Fruit fly (Drosophila melanogaster) whole organism, prepupa: Measurements from ENCODE around the gene Abl.

Experiments used
- Blimp-1 ChIP-seq: fragments of 200-800 bp; sonication (Bioruptor generic); optimal IDR thresholded peaks from 3 replicates; lab custom pipeline; 2017; ENCODE audit warnings: missing biosample characterization, missing genetic modification characterization, mild to moderate bottlenecking, moderate library complexity, missing genetic modification reagents
- CG10631 ChIP-seq: fragments of 200-800 bp; sonication (Bioruptor generic); optimal IDR thresholded peaks from 2 replicates; lab custom pipeline; 2016; ENCODE audit warnings: missing biosample characterization, missing genetic modification characterization
- CG10669 ChIP-seq: fragments of 200-800 bp; sonication (Bioruptor generic); optimal IDR thresholded peaks from 3 replicates; lab custom pipeline; 2018; ENCODE audit warnings: missing biosample characterization, mild to moderate bottlenecking, missing genetic modification characterization, moderate library complexity
- CG11294 ChIP-seq: fragments of 200-800 bp; sonication (Bioruptor generic); IDR thresholded peaks from 2 replicates; pipeline ENCODE4 v1.3.6; 2022; ENCODE audit warnings: missing biosample characterization, missing genetic modification characterization
- CG11762 ChIP-seq: fragments of 200-800 bp; sonication (Bioruptor generic); optimal IDR thresholded peaks from 3 replicates; lab custom pipeline; 2016; ENCODE audit warnings: missing biosample characterization, missing genetic modification characterization; ENCODE audit not compliant: insufficient read depth
- CG11902 ChIP-seq: fragments of 200-800 bp; sonication (Bioruptor generic); optimal IDR thresholded peaks from 3 replicates; lab custom pipeline; 2016; ENCODE audit warnings: missing biosample characterization, missing genetic modification characterization
- CG15336 ChIP-seq: fragments of 200-800 bp; sonication (Bioruptor generic); IDR thresholded peaks from 2 replicates; pipeline ENCODE4 v1.3.6; 2022; ENCODE audit warnings: missing biosample characterization, missing genetic modification characterization
- CG1621 ChIP-seq: fragments of 200-800 bp; sonication (Bioruptor generic); optimal IDR thresholded peaks from 3 replicates; lab custom pipeline; 2018; ENCODE audit warnings: missing biosample characterization, mild to moderate bottlenecking, missing genetic modification characterization
- CG32006 ChIP-seq: fragments of 200-800 bp; sonication (Bioruptor generic); optimal IDR thresholded peaks from 3 replicates; lab custom pipeline; 2017; ENCODE audit warnings: missing biosample characterization, mild to moderate bottlenecking, missing genetic modification characterization
- CG34406 ChIP-seq: fragments of 200-800 bp; sonication (Bioruptor generic); optimal IDR thresholded peaks from 3 replicates; lab custom pipeline; 2016; ENCODE audit warnings: missing biosample characterization, missing genetic modification characterization
- CG3919 ChIP-seq: fragments of 200-800 bp; sonication (Bioruptor generic); optimal IDR thresholded peaks from 3 replicates; lab custom pipeline; 2016; ENCODE audit warnings: missing biosample characterization, missing genetic modification characterization
- CG6276 ChIP-seq: fragments of 200-800 bp; sonication (Bioruptor generic); optimal IDR thresholded peaks from 2 replicates; lab custom pipeline; 2017; ENCODE audit warnings: missing biosample characterization, mild to moderate bottlenecking, missing genetic modification characterization
- CG6792 ChIP-seq: fragments of 200-800 bp; sonication (Bioruptor generic); optimal IDR thresholded peaks from 3 replicates; lab custom pipeline; 2016; ENCODE audit warnings: missing biosample characterization, missing genetic modification characterization
- CG6808 ChIP-seq: fragments of 200-800 bp; sonication (Bioruptor generic); optimal IDR thresholded peaks from 3 replicates; lab custom pipeline; 2017; ENCODE audit warnings: missing biosample characterization, missing genetic modification characterization, mild to moderate bottlenecking, moderate library complexity, missing genetic modification reagents
- CG6854 ChIP-seq: fragments of 200-800 bp; sonication (Bioruptor generic); optimal IDR thresholded peaks from 2 replicates; lab custom pipeline; 2017; ENCODE audit warnings: missing biosample characterization, mild to moderate bottlenecking, missing genetic modification characterization
- CG8119 ChIP-seq: fragments of 200-800 bp; sonication (Bioruptor generic); IDR thresholded peaks from 3 replicates; pipeline ENCODE4 v1.3.6; 2022; ENCODE audit warnings: missing biosample characterization, missing genetic modification characterization
- CG8319 ChIP-seq: fragments of 200-800 bp; sonication (Bioruptor generic); optimal IDR thresholded peaks from 3 replicates; lab custom pipeline; 2016; ENCODE audit warnings: missing biosample characterization, missing genetic modification characterization
- CG8632 ChIP-seq: fragments of 200-800 bp; sonication (Bioruptor generic); optimal IDR thresholded peaks from 3 replicates; lab custom pipeline; 2016; ENCODE audit warnings: missing biosample characterization, missing genetic modification characterization
- CG9139 ChIP-seq: fragments of 200-800 bp; sonication (Bioruptor generic); optimal IDR thresholded peaks from 3 replicates; lab custom pipeline; 2017; ENCODE audit warnings: missing biosample characterization, mild to moderate bottlenecking, missing genetic modification characterization
- Eip75B ChIP-seq: fragments of 200-800 bp; sonication (Bioruptor generic); optimal IDR thresholded peaks from 3 replicates; lab custom pipeline; 2016; ENCODE audit warnings: missing biosample characterization, missing genetic modification characterization
- Eip78C ChIP-seq: fragments of 200-800 bp; sonication (Bioruptor generic); peaks from one replicate; lab custom pipeline; 2016; ENCODE audit warnings: missing biosample characterization, missing genetic modification characterization
- Eip93F ChIP-seq: fragments of 200-800 bp; sonication (Bioruptor generic); optimal IDR thresholded peaks from 2 replicates; lab custom pipeline; 2016; ENCODE audit warnings: missing biosample characterization, mild to moderate bottlenecking, missing genetic modification characterization
- Ets21C ChIP-seq: fragments of 200-800 bp; sonication (Bioruptor generic); optimal IDR thresholded peaks from 3 replicates; lab custom pipeline; 2016; ENCODE audit warnings: missing biosample characterization, missing genetic modification characterization
- Ets96B ChIP-seq: fragments of 200-800 bp; optimal IDR thresholded peaks from 2 replicates; lab custom pipeline; 2019; ENCODE audit warnings: missing biosample characterization, mild to moderate bottlenecking, missing genetic modification characterization, moderate library complexity
- Gug ChIP-seq: fragments of 200-800 bp; sonication (Bioruptor generic); IDR thresholded peaks from 2 replicates; pipeline ENCODE4 v1.3.6; 2022; ENCODE audit warnings: missing biosample characterization, missing genetic modification characterization
- Hr38 ChIP-seq: sonication (Bioruptor generic); optimal IDR thresholded peaks from 2 replicates; lab custom pipeline; 2016; ENCODE audit warnings: missing biosample characterization, missing genetic modification characterization
- Hr39 ChIP-seq: fragments of 200-800 bp; sonication (Bioruptor generic); optimal IDR thresholded peaks from 2 replicates; lab custom pipeline; 2016; ENCODE audit warnings: missing biosample characterization, missing genetic modification characterization
- Hr4 ChIP-seq: fragments of 200-800 bp; sonication (Bioruptor generic); optimal IDR thresholded peaks from 3 replicates; lab custom pipeline; 2016; ENCODE audit warnings: missing biosample characterization, missing genetic modification characterization
- Met ChIP-seq: fragments of 200-800 bp; sonication (Bioruptor generic); optimal IDR thresholded peaks from 3 replicates; lab custom pipeline; 2016; ENCODE audit warnings: missing biosample characterization, missing genetic modification characterization
- Sox14 ChIP-seq: fragments of 200-800 bp; sonication (Bioruptor generic); optimal IDR thresholded peaks from 3 replicates; lab custom pipeline; 2016; ENCODE audit warnings: missing biosample characterization, missing genetic modification characterization
- Sox15 ChIP-seq: fragments of 200-800 bp; sonication (Bioruptor generic); optimal IDR thresholded peaks from 3 replicates; lab custom pipeline; 2016; ENCODE audit warnings: missing biosample characterization, missing genetic modification characterization
- achi ChIP-seq: fragments of 200-800 bp; sonication (Bioruptor generic); optimal IDR thresholded peaks from 3 replicates; lab custom pipeline; 2016; ENCODE audit warnings: missing biosample characterization, missing genetic modification characterization
- acj6 ChIP-seq: fragments of 200-800 bp; sonication (Bioruptor generic); optimal IDR thresholded peaks from 3 replicates; lab custom pipeline; 2016; ENCODE audit warnings: missing biosample characterization, missing genetic modification characterization
- dsx ChIP-seq: fragments of 200-800 bp; optimal IDR thresholded peaks from 3 replicates; lab custom pipeline; 2019; ENCODE audit warnings: missing biosample characterization, mild to moderate bottlenecking, missing genetic modification characterization, moderate library complexity; ENCODE audit not compliant: poor library complexity, severe bottlenecking
- eg ChIP-seq: fragments of 200-800 bp; sonication (Bioruptor generic); IDR thresholded peaks from 3 replicates; pipeline ENCODE4 v1.3.6; 2022; ENCODE audit warnings: missing biosample characterization, missing genetic modification characterization
- esn ChIP-seq: fragments of 200-800 bp; sonication (Bioruptor generic); optimal IDR thresholded peaks from 2 replicates; lab custom pipeline; 2016; ENCODE audit warnings: missing biosample characterization, mild to moderate bottlenecking, missing genetic modification characterization, moderate library complexity
- fd85E ChIP-seq: fragments of 200-800 bp; sonication (Bioruptor generic); optimal IDR thresholded peaks from 3 replicates; lab custom pipeline; 2016; ENCODE audit warnings: missing biosample characterization, missing genetic modification characterization
- fkh ChIP-seq: fragments of 200-800 bp; sonication (Bioruptor generic); optimal IDR thresholded peaks from 3 replicates; lab custom pipeline; 2017; ENCODE audit warnings: missing biosample characterization, mild to moderate bottlenecking, missing genetic modification characterization, moderate library complexity
- lz ChIP-seq: fragments of 200-800 bp; sonication (Bioruptor generic); optimal IDR thresholded peaks from 3 replicates; lab custom pipeline; 2016; ENCODE audit warnings: missing biosample characterization, missing genetic modification characterization
- net ChIP-seq: fragments of 200-800 bp; sonication (Bioruptor generic); optimal IDR thresholded peaks from 3 replicates; lab custom pipeline; 2016; ENCODE audit warnings: missing biosample characterization, missing genetic modification characterization
- spab ChIP-seq: fragments of 200-800 bp; sonication (Bioruptor generic); optimal IDR thresholded peaks from 2 replicates; lab custom pipeline; 2017; ENCODE audit warnings: missing biosample characterization, mild to moderate bottlenecking, missing genetic modification characterization, missing genetic modification reagents
- ss ChIP-seq, 2 experiments: fragments of 200-800 bp; sonication (Bioruptor generic); optimal IDR thresholded peaks; 2 replicates in 1 of 2; 3 replicates in 1 of 2; lab custom pipeline; 2017 to 2018; ENCODE audit warnings: mild to moderate bottlenecking in 2 of 2, missing biosample characterization in 2 of 2, missing genetic modification characterization in 2 of 2, moderate library complexity in 1 of 2
- svp ChIP-seq: fragments of 200-800 bp; sonication (Bioruptor generic); peaks from one replicate; lab custom pipeline; 2016; ENCODE audit warnings: missing biosample characterization, missing genetic modification characterization
- topi ChIP-seq: fragments of 200-800 bp; sonication (Bioruptor generic); optimal IDR thresholded peaks from 3 replicates; lab custom pipeline; 2016; ENCODE audit warnings: missing biosample characterization, missing genetic modification characterization
- vri ChIP-seq: fragments of 200-800 bp; sonication (Bioruptor generic); optimal IDR thresholded peaks from 3 replicates; lab custom pipeline; 2016; ENCODE audit warnings: missing biosample characterization, mild to moderate bottlenecking, missing genetic modification characterization

The Abl gene

dm6 chr3L:16659959-16660870 is 12.5 kb upstream of the Abl start (continued):
- peak; percentile 96 for TF ChIP-seq svp (GFP tag; lab: Kevin White, UChicago)
- TF ChIP-seq acj6, result peak; percentile 97
- TF ChIP-seq CG8319, result peak; percentile 93
- peak; percentile 98 for TF ChIP-seq CG3919
- peak; percentile 90 for TF ChIP-seq dsx (GFP tag; lab: Kevin White, UChicago)
- peak; percentile 99 for TF ChIP-seq Eip78C
- peak; percentile 98 for TF ChIP-seq CG10669
- peak; percentile 95 for TF ChIP-seq Met
- TF ChIP-seq spab, result peak; percentile 98
- peak; percentile 97 for TF ChIP-seq topi (GFP tag; lab: Kevin White, UChicago)

- TF ChIP-seq topi (GFP tag; lab: Kevin White, UChicago) (no peak), ss (GFP tag; optimal IDR thresholded peaks at IDR 0.05; lab: Kevin White, UChicago) (no peak), Gug (GFP tag; lab: Robert Waterston, UW) (no peak), CG6854 (no peak)
- TF ChIP-seq, all 60 proteins: peak for 0
These were observed 11.4 kb upstream of the Abl start for dm6 chr3L:16659099-16659498.

DNA sequence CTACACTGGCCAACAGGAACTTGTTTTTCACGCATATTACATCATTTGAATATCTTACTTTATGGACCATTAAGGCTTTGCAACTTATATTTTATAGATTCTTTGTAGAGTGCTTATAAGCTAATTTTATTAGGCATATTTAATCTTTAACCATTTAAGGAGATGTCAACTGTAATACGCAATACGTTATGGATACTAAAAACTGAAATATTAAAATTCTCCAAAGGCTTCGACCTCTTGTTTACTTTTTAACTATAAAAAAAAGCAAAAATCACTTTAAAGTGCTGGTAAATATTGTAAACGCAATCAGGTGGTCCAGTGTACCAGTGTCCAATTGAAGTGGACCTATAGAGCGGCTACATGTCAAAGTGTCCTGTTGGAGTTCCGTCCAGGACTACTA is 9.3 kb upstream of the Abl start:
- TF ChIP-seq lz (GFP tag; lab: Kevin White, UChicago) (peak; percentile 29), Eip93F (GFP tag; lab: Kevin White, UChicago) (no peak), CG10669 (peak; percentile 27), spab (peak; percentile 34), CG8119 (GFP tag; lab: Robert Waterston, UW) (peak; percentile 61), CG9139 (GFP tag; lab: Kevin White, UChicago) (no peak), svp (GFP tag; lab: Kevin White, UChicago) (peak; percentile 75), Hr38 (GFP tag; lab: Kevin White, UChicago) (no peak), CG6276 (GFP tag; lab: Kevin White, UChicago) (peak; percentile 70), CG10631 (GFP tag; lab: Kevin White, UChicago) (peak; percentile 30), CG11762 (GFP tag; lab: Kevin White, UChicago) (no peak), eg (GFP tag; lab: Robert Waterston, UW) (0 out of 3 replicates have a peak, but pooled peaks have one; percentile 42), Met (peak; percentile 57), Sox15 (GFP tag; lab: Kevin White, UChicago) (no peak), achi (GFP tag; lab: Kevin White, UChicago) (peak; percentile 40), Ets21C (GFP tag; lab: Kevin White, UChicago) (no peak), CG11902 (no peak), net (GFP tag; lab: Kevin White, UChicago) (peak; percentile 41), fkh (GFP tag; lab: Kevin White, UChicago) (no peak), acj6 (peak; percentile 23), CG6792 (GFP tag; lab: Kevin White, UChicago) (no peak), Blimp-1 (no peak), Hr4 (peak; percentile 55), Eip75B (GFP tag; lab: Kevin White, UChicago) (peak; percentile 23), Hr39 (GFP tag; lab: Kevin White, UChicago) (peak; percentile 17), CG11294 (GFP tag; lab: Robert Waterston, UW) (no peak), CG1621 (tag; lab: Kevin White, UChicago) (no peak), Ets96B (tag; lab: Kevin White, UChicago) (peak; percentile 21), fd85E (GFP tag; lab: Kevin White, UChicago) (no peak), CG8319 (no peak), topi (GFP tag; lab: Kevin White, UChicago) (peak; percentile 41), Sox14 (peak; percentile 24), vri (peak; percentile 49), CG15336 (GFP tag; lab: Robert Waterston, UW) (peak; percentile 62), CG8632 (GFP tag; lab: Kevin White, UChicago) (no peak), CG6808 (GFP tag; lab: Kevin White, UChicago) (no peak), CG34406 (GFP tag; lab: Kevin White, UChicago) (no peak), dsx (GFP tag; lab: Kevin White, UChicago) (no peak), CG32006 (GFP tag; lab: Kevin White, UChicago) (peak; percentile 74), esn (GFP tag; lab: Kevin White, UChicago) (peak; percentile 39)
